Fruit fly (Drosophila melanogaster): ENCODE results near the gene CIA30.

dm6 chr3R:29708322-29708721 is 28.4 kb upstream of the CIA30 start:
- TF ChIP-seq psq (optimal IDR thresholded peaks at IDR 0.05) = no peak
- TF ChIP-seq EcR (GFP tag; optimal IDR thresholded peaks at IDR 0.05) = no peak
- TF ChIP-seq usp (GFP tag; optimal IDR thresholded peaks at IDR 0.05) = no peak
- TF ChIP-seq CG8478 (optimal IDR thresholded peaks at IDR 0.05) = no peak

Measured in whole organism.